Worm (Caenorhabditis elegans): ENCODE measurements around the gene ZK813.6.

DNA sequence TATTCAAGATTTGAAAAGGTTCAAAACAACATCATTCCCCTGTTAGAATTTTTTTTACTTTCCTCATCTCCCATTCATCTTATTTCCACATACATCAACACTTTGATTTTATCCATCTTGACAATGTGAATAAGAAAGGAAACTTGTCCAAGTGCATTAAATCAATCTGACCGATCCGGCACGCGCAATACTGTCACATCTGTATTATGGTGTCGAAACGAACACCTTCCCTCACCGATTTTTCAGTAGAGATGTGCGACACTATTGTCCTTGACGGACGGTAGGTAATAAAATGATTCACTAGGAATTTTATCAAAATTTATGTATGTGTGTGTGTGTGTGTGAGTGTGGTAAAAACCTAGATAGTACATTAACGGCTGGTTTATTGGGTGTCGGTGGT, 39.3 kb downstream of the ZK813.6 start:
- no peak for TF ChIP-seq pqm-1 (tag; optimal IDR thresholded peaks at IDR 0.05)
- no peak for TF ChIP-seq ama-1 (optimal IDR thresholded peaks at IDR 0.05)

All from whole organism, L3 larva.